Fruit fly (Drosophila melanogaster) whole organism, wandering third instar larva: Measurements from ENCODE around the gene rogdi.

Experiments
- Dfd ChIP-seq: fragments of >200 bp; optimal IDR thresholded peaks from 2 replicates; lab custom pipeline; 2017; ENCODE audit warnings: missing biosample characterization, missing genetic modification characterization
- GATAd ChIP-seq: sonication (Bioruptor generic); optimal IDR thresholded peaks from 2 replicates; lab custom pipeline; 2016; ENCODE audit warnings: missing biosample characterization, missing genetic modification characterization
- OdsH ChIP-seq: fragments of 200-800 bp; sonication (Bioruptor generic); optimal IDR thresholded peaks from 2 replicates; lab custom pipeline; 2016; ENCODE audit warnings: missing biosample characterization, mild to moderate bottlenecking, missing genetic modification characterization
- h ChIP-seq: fragments of 200-800 bp; sonication (Bioruptor generic); optimal IDR thresholded peaks from 3 replicates; lab custom pipeline; 2016; ENCODE audit warnings: missing biosample characterization, mild to moderate bottlenecking, missing genetic modification characterization
- jim ChIP-seq: fragments of 175-275, 200-325 bp; sonication (Bioruptor generic); optimal IDR thresholded peaks from 2 replicates; lab custom pipeline; 2016; ENCODE audit warnings: missing biosample characterization, mild to moderate bottlenecking, missing genetic modification characterization
- psq ChIP-seq: fragments of 200-800 bp; sonication (Bioruptor generic); optimal IDR thresholded peaks from 3 replicates; lab custom pipeline; 2017; ENCODE audit warnings: missing biosample characterization, mild to moderate bottlenecking, missing genetic modification characterization, moderate library complexity

DNA sequence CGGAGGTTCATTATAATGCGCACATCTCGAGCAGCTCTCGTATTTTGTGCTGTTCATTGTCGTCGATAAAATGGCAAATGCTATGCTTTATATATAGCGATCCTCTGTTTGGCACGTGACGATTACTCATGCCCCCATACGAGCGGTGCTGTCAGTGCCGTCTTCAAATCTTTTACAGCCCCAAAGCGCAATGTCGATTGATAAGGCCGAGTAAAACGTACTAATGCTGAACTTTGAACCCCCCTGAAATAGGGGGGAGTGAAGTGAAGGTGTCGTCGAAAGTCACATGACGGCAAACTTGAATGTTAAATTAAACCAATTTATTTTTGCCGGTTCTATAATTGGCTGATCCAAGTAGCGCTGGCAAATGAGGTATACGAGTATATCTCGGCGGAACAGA lies 49.0 kb upstream of the rogdi start:
- no peak for TF ChIP-seq jim (GFP tag; lab: Kevin White, UChicago)
- no peak for TF ChIP-seq OdsH
- TF ChIP-seq Dfd (GFP tag; lab: Kevin White, UChicago): no peak
- no peak for TF ChIP-seq h (GFP tag; lab: Kevin White, UChicago)
- TF ChIP-seq GATAd (GFP tag; lab: Kevin White, UChicago): no peak
- no peak for TF ChIP-seq psq
